Fruit fly (Drosophila melanogaster) S2 (cell line): Measurements from ENCODE around the gene Ir67c.

Experiments used
- CG8478 ChIP-seq: fragments of >200 bp; optimal IDR thresholded peaks from 2 replicates; lab custom pipeline; 2018
- CTCF ChIP-seq, 2 experiments: fragments of >200 bp; optimal IDR thresholded peaks; 2 replicates each; lab custom pipeline; 2018

- TF ChIP-seq CG8478 (lab: Kevin White, UChicago) (no peak), CTCF (optimal IDR thresholded peaks at IDR 0.05; lab: Kevin White, UChicago) (no peak)
Observed at dm6 chr3L:10386180-10386579, 47.7 kb downstream of the Ir67c start.
